Worm (Caenorhabditis elegans) whole organism, L4 larva: ENCODE results near the gene W03F8.4.

Experiments used
- T20F7.1 ChIP-seq: fragments of 200-800 bp; sonication (Bioruptor generic); optimal IDR thresholded peaks from 2 replicates; lab custom pipeline; 2018; ENCODE audit warnings: mild to moderate bottlenecking, missing genetic modification characterization, missing compliant biosample characterization
- Y5F2A.4 ChIP-seq: fragments of 200-800 bp; sonication (Bioruptor generic); optimal IDR thresholded peaks from 2 replicates; lab custom pipeline; 2018; ENCODE audit warnings: mild to moderate bottlenecking, missing genetic modification characterization, missing compliant biosample characterization
- cey-2 ChIP-seq: sonication (generic microtip); optimal IDR thresholded peaks from 3 replicates; lab custom pipeline; 2017; ENCODE audit warnings: missing genetic modification characterization, mild to moderate bottlenecking, missing compliant biosample characterization, antibody characterized with exemption, borderline replicate concordance; ENCODE audit not compliant: insufficient read depth
- daf-8 ChIP-seq: fragments of 200-800 bp; sonication (Bioruptor generic); IDR thresholded peaks from 2 replicates; pipeline ENCODE4 v1.3.6; 2022; ENCODE audit warnings: missing genetic modification characterization, missing compliant biosample characterization
- fos-1 ChIP-seq: fragments of 150-350 bp; optimal IDR thresholded peaks from 2 replicates; lab custom pipeline; 2014; ENCODE audit warnings: missing biosample characterization, missing genetic modification characterization
- hif-1 ChIP-seq, 2 experiments: sonication (generic microtip); optimal IDR thresholded peaks; 2 replicates each; lab custom pipeline; 2016 to 2017; ENCODE audit warnings: missing compliant biosample characterization in 2 of 2, missing genetic modification characterization in 2 of 2, missing genetic modification reagents in 2 of 2, missing genotype in 2 of 2, mild to moderate bottlenecking in 1 of 2
- lin-39 ChIP-seq: fragments of 150-350 bp; optimal IDR thresholded peaks from 2 replicates; lab custom pipeline; 2014; ENCODE audit warnings: missing biosample characterization, missing genetic modification reagents, missing genetic modification characterization
- madf-5 ChIP-seq, 2 experiments: fragments of 200-800 bp; sonication (Bioruptor generic); IDR thresholded peaks; 2 replicates each; pipeline ENCODE4 v1.3.6; 2022; ENCODE audit warnings: missing compliant biosample characterization in 2 of 2, missing genetic modification characterization in 2 of 2
- nhr-237 ChIP-seq: sonication (generic microtip); optimal IDR thresholded peaks from 2 replicates; lab custom pipeline; 2017; ENCODE audit warnings: missing biosample characterization, missing genetic modification characterization
- nhr-48 ChIP-seq: sonication (generic microtip); optimal IDR thresholded peaks from 2 replicates; lab custom pipeline; 2016; ENCODE audit warnings: mild to moderate bottlenecking, missing genetic modification characterization, missing compliant biosample characterization
- nhr-77 ChIP-seq: fragments of 150-350 bp; optimal IDR thresholded peaks from 2 replicates; lab custom pipeline; 2014; ENCODE audit warnings: missing biosample characterization, missing genetic modification characterization
- unc-39 ChIP-seq: sonication (generic microtip); optimal IDR thresholded peaks from 2 replicates; lab custom pipeline; 2017; ENCODE audit warnings: missing biosample characterization, missing genetic modification characterization

DNA sequence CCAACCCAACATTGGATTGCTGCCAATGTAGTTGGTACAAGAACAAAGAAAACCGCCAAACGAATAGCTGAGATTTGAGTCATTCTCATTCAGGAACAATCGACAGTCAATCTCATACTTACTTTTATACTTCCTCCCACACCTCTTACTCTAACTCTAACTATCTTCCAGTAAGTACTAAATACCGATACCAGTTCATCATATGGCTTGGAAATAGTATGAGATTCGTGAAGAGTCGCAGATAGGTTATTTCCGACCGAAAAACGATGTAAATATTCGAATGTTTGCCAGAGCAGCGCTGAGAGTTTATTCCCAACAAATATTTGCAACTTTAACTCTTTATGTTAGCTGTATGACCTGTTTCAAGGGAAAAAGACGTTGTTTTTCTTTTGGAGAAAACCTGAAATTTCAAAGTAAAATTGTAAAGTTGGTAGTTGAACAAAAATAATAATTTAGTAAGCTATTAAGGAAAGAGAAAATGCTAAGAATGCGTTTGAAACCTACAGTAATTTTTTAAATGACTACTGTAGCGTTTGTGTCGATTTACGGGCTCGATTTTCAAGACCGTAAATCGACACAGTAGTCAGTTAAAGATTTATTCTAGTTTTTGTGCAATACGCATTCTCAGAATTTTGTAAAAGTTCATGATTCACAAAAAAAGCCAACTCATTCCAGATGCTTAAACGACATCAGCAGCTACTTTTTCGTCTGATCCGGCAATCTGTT is 2.7 kb downstream of the W03F8.4 start, which contains the start of the genes W03F8.6 and mtrf-1L:
- TF ChIP-seq hif-1 (tag; optimal IDR thresholded peaks at IDR 0.05; lab: Kevin White, UChicago) (no peak), daf-8 (GFP tag; lab: Robert Waterston, UW) (no peak), lin-39 (tag; lab: Kevin White, UChicago) (no peak), T20F7.1 (GFP tag; lab: Kevin White, UChicago) (no peak), nhr-48 (tag; lab: Kevin White, UChicago) (no peak), nhr-77 (tag; lab: Kevin White, UChicago) (no peak), Y5F2A.4 (GFP tag; lab: Kevin White, UChicago) (no peak), unc-39 (tag; lab: Kevin White, UChicago) (no peak), fos-1 (tag; lab: Kevin White, UChicago) (no peak), madf-5 (GFP tag; IDR thresholded peaks at IDR 0.05; lab: Robert Waterston, UW) (no peak), nhr-237 (tag; lab: Kevin White, UChicago) (no peak), cey-2 (tag; lab: Kevin White, UChicago) (no peak)
